Worm (Caenorhabditis elegans) whole organism, young adult: ENCODE measurements around the gene mrps-26.

ENCODE experiments used
- B0336.3 ChIP-seq: fragments of 200-800 bp; sonication (Bioruptor generic); IDR thresholded peaks from 2 replicates; pipeline ENCODE4 v1.3.6; 2022; ENCODE audit warnings: missing genetic modification characterization, missing compliant biosample characterization
- F22D6.2 ChIP-seq: sonication (generic microtip); optimal IDR thresholded peaks from 2 replicates; lab custom pipeline; 2016; ENCODE audit warnings: mild to moderate bottlenecking, missing genetic modification characterization, missing compliant biosample characterization
- F33H1.4 ChIP-seq: fragments of 200-800 bp; sonication (Bioruptor generic); IDR thresholded peaks from 2 replicates; pipeline ENCODE4 v1.3.6; 2022; ENCODE audit warnings: missing genetic modification reagents, missing genetic modification characterization, missing compliant biosample characterization
- F49E8.2 ChIP-seq: sonication (generic microtip); optimal IDR thresholded peaks from 3 replicates; lab custom pipeline; 2017; ENCODE audit warnings: missing genetic modification characterization, mild to moderate bottlenecking, missing compliant biosample characterization, antibody characterized with exemption, moderate library complexity; ENCODE audit not compliant: insufficient read depth
- F55B11.4 ChIP-seq: sonication (generic microtip); optimal IDR thresholded peaks from 2 replicates; lab custom pipeline; 2016; ENCODE audit warnings: missing compliant biosample characterization, missing genetic modification characterization, borderline replicate concordance; ENCODE audit not compliant: insufficient read depth
- T07F8.4 ChIP-seq: sonication (generic microtip); optimal IDR thresholded peaks from 2 replicates; lab custom pipeline; 2016; ENCODE audit warnings: mild to moderate bottlenecking, missing genetic modification characterization, moderate library complexity, missing compliant biosample characterization
- Y53F4B.3 ChIP-seq: fragments of 200-800 bp; sonication (Bioruptor generic); IDR thresholded peaks from 2 replicates; pipeline ENCODE4 v1.3.6; 2022; ENCODE audit warnings: missing genetic modification reagents, missing genetic modification characterization, missing compliant biosample characterization
- Y56A3A.18 ChIP-seq: fragments of 200-800 bp; sonication (Bioruptor generic); IDR thresholded peaks from 2 replicates; pipeline ENCODE4 v1.3.6; 2022; ENCODE audit warnings: missing genetic modification reagents, missing genetic modification characterization, missing compliant biosample characterization
- Y79H2A.3 ChIP-seq: fragments of 200-800 bp; sonication (Bioruptor generic); conservative IDR thresholded peaks from 2 replicates; pipeline ENCODE4 v1.3.6; 2022; ENCODE audit warnings: missing genetic modification reagents, missing genetic modification characterization, missing compliant biosample characterization
- ama-1 ChIP-seq, 3 experiments: fragments of 150-350 bp in 1 of 3; sonication (generic microtip) in 2 of 3; optimal IDR thresholded peaks; 2 replicates each; lab custom pipeline; 2014 to 2018; ENCODE audit warnings: missing biosample characterization in 2 of 3, missing genetic modification characterization in 2 of 3, missing genetic modification reagents in 2 of 3
- attf-3 ChIP-seq: fragments of 200-800 bp; sonication (Bioruptor generic); conservative IDR thresholded peaks from 2 replicates; pipeline ENCODE4 v1.3.6; 2022; ENCODE audit warnings: missing genetic modification reagents, missing genetic modification characterization, missing compliant biosample characterization
- attf-6 ChIP-seq: fragments of 200-800 bp; sonication (Bioruptor generic); IDR thresholded peaks from 2 replicates; pipeline ENCODE4 v1.3.6; 2022; ENCODE audit warnings: missing genetic modification reagents, missing genetic modification characterization, missing compliant biosample characterization
- bed-2 ChIP-seq: fragments of 200-800 bp; sonication (Bioruptor generic); IDR thresholded peaks from 2 replicates; pipeline ENCODE4 v1.3.6; 2022; ENCODE audit warnings: missing genetic modification reagents, missing genetic modification characterization, missing compliant biosample characterization
- ceh-58 ChIP-seq: fragments of 200-800 bp; sonication (Bioruptor generic); IDR thresholded peaks from 2 replicates; pipeline ENCODE4 v1.3.6; 2022; ENCODE audit warnings: missing genetic modification characterization, missing compliant biosample characterization
- ceh-91 ChIP-seq: fragments of 200-800 bp; sonication (Bioruptor generic); IDR thresholded peaks from 2 replicates; pipeline ENCODE4 v1.3.6; 2022; ENCODE audit warnings: missing genetic modification reagents, missing genetic modification characterization, missing compliant biosample characterization
- dpff-1 ChIP-seq: sonication (generic microtip); optimal IDR thresholded peaks from 2 replicates; lab custom pipeline; 2017; ENCODE audit warnings: mild to moderate bottlenecking, missing genetic modification characterization, missing compliant biosample characterization
- dpl-1 ChIP-seq: fragments of 150-350 bp; optimal IDR thresholded peaks from 2 replicates; lab custom pipeline; 2014; ENCODE audit warnings: missing biosample characterization, missing genetic modification reagents, missing genetic modification characterization
- efl-1 ChIP-seq: fragments of 150-350 bp; optimal IDR thresholded peaks from 2 replicates; lab custom pipeline; 2014; ENCODE audit warnings: missing biosample characterization, missing genetic modification reagents, missing genetic modification characterization
- egl-44 ChIP-seq: fragments of 200-800 bp; sonication (Bioruptor generic); IDR thresholded peaks from 2 replicates; pipeline ENCODE4 v1.3.6; 2022; ENCODE audit warnings: missing genetic modification reagents, missing genetic modification characterization, missing compliant biosample characterization
- ets-4 ChIP-seq: fragments of 200-800 bp; sonication (Bioruptor generic); optimal IDR thresholded peaks from 2 replicates; lab custom pipeline; 2018; ENCODE audit warnings: mild to moderate bottlenecking, missing genetic modification characterization, missing compliant biosample characterization
- fkh-3 ChIP-seq: sonication (generic microtip); optimal IDR thresholded peaks from 2 replicates; lab custom pipeline; 2016; ENCODE audit warnings: mild to moderate bottlenecking, missing genetic modification characterization, missing compliant biosample characterization
- hlh-26 ChIP-seq: fragments of 200-800 bp; sonication (Bioruptor generic); conservative IDR thresholded peaks from 2 replicates; pipeline ENCODE4 v1.3.6; 2022; ENCODE audit warnings: missing genetic modification reagents, missing genetic modification characterization, missing compliant biosample characterization
- hrde-1 ChIP-seq: sonication (generic microtip); optimal IDR thresholded peaks from 2 replicates; lab custom pipeline; 2016; ENCODE audit warnings: missing genetic modification characterization, mild to moderate bottlenecking, missing compliant biosample characterization, moderate library complexity, missing genotype, missing genetic modification reagents, borderline replicate concordance
- let-526 ChIP-seq: fragments of 200-800 bp; sonication (Bioruptor generic); IDR thresholded peaks from 2 replicates; pipeline ENCODE4 v1.3.6; 2022; ENCODE audit warnings: missing genetic modification reagents, missing genetic modification characterization, missing compliant biosample characterization
- lin-40 ChIP-seq: sonication (generic microtip); optimal IDR thresholded peaks from 2 replicates; lab custom pipeline; 2016; ENCODE audit warnings: missing genetic modification characterization, mild to moderate bottlenecking, missing compliant biosample characterization, missing genotype, missing genetic modification reagents
- lsl-1 ChIP-seq: fragments of 200-800 bp; sonication (Bioruptor generic); optimal IDR thresholded peaks from 2 replicates; lab custom pipeline; 2018; ENCODE audit warnings: mild to moderate bottlenecking, missing genetic modification characterization, moderate library complexity, missing compliant biosample characterization
- madf-3 ChIP-seq: fragments of 200-800 bp; sonication (Bioruptor generic); IDR thresholded peaks from 2 replicates; pipeline ENCODE4 v1.3.6; 2022; ENCODE audit warnings: missing genetic modification reagents, missing genetic modification characterization, missing compliant biosample characterization
- madf-6 ChIP-seq: fragments of 200-800 bp; sonication (Bioruptor generic); IDR thresholded peaks from 2 replicates; pipeline ENCODE4 v1.3.6; 2022; ENCODE audit warnings: missing genetic modification reagents, missing genetic modification characterization, missing compliant biosample characterization
- mes-4 ChIP-seq: sonication (generic microtip); optimal IDR thresholded peaks from 2 replicates; lab custom pipeline; 2016; ENCODE audit warnings: missing genotype, missing genetic modification characterization, missing compliant biosample characterization
- nfya-2 ChIP-seq: fragments of 200-800 bp; sonication (Bioruptor generic); IDR thresholded peaks from 2 replicates; pipeline ENCODE4 v1.3.6; 2022; ENCODE audit warnings: missing genetic modification reagents, missing genetic modification characterization, missing compliant biosample characterization
- nfyb-1 ChIP-seq: fragments of 200-800 bp; sonication (Bioruptor generic); IDR thresholded peaks from 2 replicates; pipeline ENCODE4 v1.3.6; 2022; ENCODE audit warnings: missing genetic modification reagents, missing genetic modification characterization, missing compliant biosample characterization
- nhr-120 ChIP-seq: fragments of 200-800 bp; sonication (Bioruptor generic); IDR thresholded peaks from 2 replicates; pipeline ENCODE4 v1.3.6; 2022; ENCODE audit warnings: missing genetic modification characterization, missing compliant biosample characterization
- nhr-27 ChIP-seq: fragments of 200-800 bp; sonication (Bioruptor generic); optimal IDR thresholded peaks from 2 replicates; lab custom pipeline; 2018; ENCODE audit warnings: mild to moderate bottlenecking, missing genetic modification characterization, moderate library complexity, missing compliant biosample characterization
- pbrm-1 ChIP-seq: fragments of 200-800 bp; sonication (Bioruptor generic); IDR thresholded peaks from 2 replicates; pipeline ENCODE4 v1.3.6; 2022; ENCODE audit warnings: missing genetic modification reagents, missing genetic modification characterization, missing compliant biosample characterization
- rpc-1 ChIP-seq, 2 experiments: fragments of 150-350 bp in 1 of 2; sonication (generic microtip) in 1 of 2; optimal IDR thresholded peaks; 2 replicates each; lab custom pipeline; 2014 to 2018; ENCODE audit warnings: missing biosample characterization in 1 of 2, missing genetic modification characterization in 1 of 2, missing genetic modification reagents in 1 of 2, missing genotype in 1 of 2
- snpc-1.1 ChIP-seq: sonication (generic microtip); optimal IDR thresholded peaks from 2 replicates; lab custom pipeline; 2017; ENCODE audit warnings: missing genetic modification characterization, mild to moderate bottlenecking, missing compliant biosample characterization, antibody characterized with exemption, moderate library complexity, missing genotype, missing genetic modification reagents; ENCODE audit not compliant: insufficient read depth
- snpc-1.3 ChIP-seq: sonication (generic microtip); optimal IDR thresholded peaks from 2 replicates; lab custom pipeline; 2017; ENCODE audit warnings: missing genetic modification characterization, mild to moderate bottlenecking, missing compliant biosample characterization, antibody characterized with exemption, moderate library complexity, missing genotype, missing genetic modification reagents; ENCODE audit not compliant: insufficient read depth
- snpc-3.4 ChIP-seq: sonication (generic microtip); optimal IDR thresholded peaks from 2 replicates; lab custom pipeline; 2017; ENCODE audit warnings: missing genetic modification characterization, mild to moderate bottlenecking, missing compliant biosample characterization, antibody characterized with exemption, moderate library complexity, missing genotype, missing genetic modification reagents
- somi-1 ChIP-seq: fragments of 200-800 bp; sonication (Bioruptor generic); optimal IDR thresholded peaks from 2 replicates; lab custom pipeline; 2018; ENCODE audit warnings: mild to moderate bottlenecking, missing genetic modification characterization, missing compliant biosample characterization
- tbx-9 ChIP-seq: sonication (generic microtip); optimal IDR thresholded peaks from 2 replicates; lab custom pipeline; 2016; ENCODE audit warnings: borderline replicate concordance, missing genetic modification characterization, inconsistent platforms, missing compliant biosample characterization
- unc-130 ChIP-seq: sonication (generic microtip); optimal IDR thresholded peaks from 2 replicates; lab custom pipeline; 2016; ENCODE audit warnings: missing genetic modification reagents, missing genetic modification characterization, missing compliant biosample characterization
- ztf-18 ChIP-seq: sonication (generic microtip); optimal IDR thresholded peaks from 2 replicates; lab custom pipeline; 2016; ENCODE audit warnings: missing genotype, mild to moderate bottlenecking, missing genetic modification characterization, missing compliant biosample characterization
- ztf-22 ChIP-seq: fragments of 200-800 bp; sonication (Bioruptor generic); optimal IDR thresholded peaks from 2 replicates; lab custom pipeline; 2018; ENCODE audit warnings: mild to moderate bottlenecking, missing genetic modification characterization, moderate library complexity, missing compliant biosample characterization
- ztf-3 ChIP-seq: fragments of 200-800 bp; sonication (Bioruptor generic); optimal IDR thresholded peaks from 2 replicates; lab custom pipeline; 2018; ENCODE audit warnings: mild to moderate bottlenecking, missing genetic modification characterization, missing compliant biosample characterization

Gene mrps-26

ce11 chrIII:5203310-5203709 lies 31.1 kb upstream of the mrps-26 start:
- TF ChIP-seq madf-3 (GFP tag; lab: Robert Waterston, UW) (0 out of 2 replicates have a peak, but pooled peaks have one; percentile 59), let-526 (GFP tag; lab: Robert Waterston, UW) (no peak), ztf-22 (no peak), unc-130 (GFP tag; lab: Kevin White, UChicago) (peak; percentile 40), nfyb-1 (GFP tag; lab: Robert Waterston, UW) (0 out of 2 replicates have a peak, but pooled peaks have one; percentile 29), ztf-3 (GFP tag; lab: Kevin White, UChicago) (no peak), F49E8.2 (tag; lab: Kevin White, UChicago) (peak; percentile 45), madf-6 (GFP tag; lab: Robert Waterston, UW) (0 out of 2 replicates have a peak, but pooled peaks have one; percentile 20), hrde-1 (tag; lab: Kevin White, UChicago) (peak; percentile 84)

- no peak for TF ChIP-seq attf-3 (GFP tag; lab: Robert Waterston, UW)
- no peak for TF ChIP-seq egl-44 (GFP tag; lab: Robert Waterston, UW)
- peak; percentile 11 for TF ChIP-seq efl-1 (GFP tag; lab: Kevin White, UChicago)
- no peak for TF ChIP-seq F55B11.4 (tag; lab: Kevin White, UChicago)
- no peak for TF ChIP-seq ceh-58 (GFP tag; lab: Robert Waterston, UW)
- no peak for TF ChIP-seq mes-4 (tag; lab: Kevin White, UChicago)
- no peak for TF ChIP-seq hlh-26 (GFP tag; lab: Robert Waterston, UW)
- no peak for TF ChIP-seq fkh-3 (tag; lab: Kevin White, UChicago)
- TF ChIP-seq lin-40 (tag; lab: Kevin White, UChicago): no peak
- TF ChIP-seq lsl-1 (GFP tag; lab: Kevin White, UChicago): peak; percentile 69
- no peak for TF ChIP-seq nhr-120
- TF ChIP-seq Y56A3A.18 (GFP tag; lab: Robert Waterston, UW): no peak
- no peak for TF ChIP-seq unc-130 (GFP tag; lab: Kevin White, UChicago)
- no peak for TF ChIP-seq snpc-1.3 (tag; lab: Kevin White, UChicago)
- TF ChIP-seq tbx-9 (tag; lab: Kevin White, UChicago): no peak
- TF ChIP-seq Y53F4B.3 (GFP tag; lab: Robert Waterston, UW): no peak
- no peak for TF ChIP-seq somi-1 (GFP tag; lab: Kevin White, UChicago)
- TF ChIP-seq dpff-1 (tag; lab: Kevin White, UChicago): no peak
- TF ChIP-seq Y79H2A.3 (GFP tag; lab: Robert Waterston, UW): no peak
- TF ChIP-seq F22D6.2 (tag; lab: Kevin White, UChicago): no peak
- no peak for TF ChIP-seq ama-1 (optimal IDR thresholded peaks at IDR 0.05; lab: Kevin White, UChicago)
- TF ChIP-seq ama-1 (GFP tag; optimal IDR thresholded peaks at IDR 0.05; lab: Kevin White, UChicago): no peak
- TF ChIP-seq madf-3 (GFP tag; lab: Robert Waterston, UW): no peak
- no peak for TF ChIP-seq T07F8.4 (tag; lab: Kevin White, UChicago)
- no peak for TF ChIP-seq F49E8.2 (tag; lab: Kevin White, UChicago)
- TF ChIP-seq attf-6 (GFP tag; lab: Robert Waterston, UW): no peak
- 0 out of 2 replicates have a peak, but pooled peaks have one; percentile 30 for TF ChIP-seq ceh-91
- TF ChIP-seq bed-2 (GFP tag; lab: Robert Waterston, UW): no peak
- TF ChIP-seq dpl-1: no peak
- TF ChIP-seq madf-6 (GFP tag; lab: Robert Waterston, UW): peak; percentile 55; the same call in 1 of the 2 replicates
- no peak for TF ChIP-seq snpc-1.1 (tag; lab: Kevin White, UChicago)
- TF ChIP-seq ztf-18 (tag; lab: Kevin White, UChicago): no peak
- TF ChIP-seq F33H1.4: peak; percentile 62; the same call in 1 of the 2 replicates
- no peak for TF ChIP-seq pbrm-1 (GFP tag; lab: Robert Waterston, UW)
- TF ChIP-seq nfya-2: no peak
- no peak for TF ChIP-seq nhr-27 (tag; lab: Kevin White, UChicago)
- TF ChIP-seq rpc-1 (optimal IDR thresholded peaks at IDR 0.05; lab: Kevin White, UChicago): no peak
- no peak for TF ChIP-seq rpc-1 (tag; optimal IDR thresholded peaks at IDR 0.05; lab: Kevin White, UChicago)
- no peak for TF ChIP-seq ets-4 (GFP tag; lab: Kevin White, UChicago)
- TF ChIP-seq snpc-3.4 (tag; lab: Kevin White, UChicago): peak; percentile 2
- no peak for TF ChIP-seq B0336.3 (GFP tag; lab: Robert Waterston, UW)
Measured at ce11 chrIII:5206861-5207414, 27.5 kb upstream of the mrps-26 start, which contains the start of gene morc-1. TSS of gene morc-1 (minus strand) at chrIII:5206911.
